Worm (Caenorhabditis elegans): ENCODE data around the gene fbxb-43.

fbxb-43 gene

ce11 chrII:1535931-1536330 lies at the start of gene fbxb-43:
TSS of gene fbxb-43 (plus strand) at chrII:1536231.
- no peak for TF ChIP-seq skn-1 (tag; optimal IDR thresholded peaks at IDR 0.05)
- TF ChIP-seq daf-19 (GFP tag; conservative IDR thresholded peaks at IDR 0.05): no peak
- no peak for TF ChIP-seq nhr-48 (tag; optimal IDR thresholded peaks at IDR 0.05)
- no peak for TF ChIP-seq aly-2 (tag; optimal IDR thresholded peaks at IDR 0.05)
- TF ChIP-seq mxl-2 (GFP tag; conservative IDR thresholded peaks at IDR 0.05): no peak
- TF ChIP-seq unc-62 (GFP tag; optimal IDR thresholded peaks at IDR 0.05 in 1 of 2): no peak
- no peak for TF ChIP-seq unc-62 (tag; optimal IDR thresholded peaks at IDR 0.05)
- TF ChIP-seq lin-13 (GFP tag; optimal IDR thresholded peaks at IDR 0.05): no peak
- TF ChIP-seq pqm-1 (tag; optimal IDR thresholded peaks at IDR 0.05): no peak
- no peak for TF ChIP-seq tra-1 (GFP tag; IDR thresholded peaks at IDR 0.05)
- TF ChIP-seq aha-1 (tag): no peak
- TF ChIP-seq R02D3.7 (tag; optimal IDR thresholded peaks at IDR 0.05): no peak
- no peak for TF ChIP-seq unc-130 (GFP tag; optimal IDR thresholded peaks at IDR 0.05)
- TF ChIP-seq lin-38 (GFP tag; IDR thresholded peaks at IDR 0.05): no peak
- TF ChIP-seq mdl-1 (tag; optimal IDR thresholded peaks at IDR 0.05): no peak

- no peak for TF ChIP-seq ceh-20 (GFP tag; IDR thresholded peaks at IDR 0.05)
- TF ChIP-seq aha-1 (tag): peak; percentile 90
These were observed 45.2 kb upstream of the fbxb-43 start for ce11 chrII:1490813-1491212.

DNA sequence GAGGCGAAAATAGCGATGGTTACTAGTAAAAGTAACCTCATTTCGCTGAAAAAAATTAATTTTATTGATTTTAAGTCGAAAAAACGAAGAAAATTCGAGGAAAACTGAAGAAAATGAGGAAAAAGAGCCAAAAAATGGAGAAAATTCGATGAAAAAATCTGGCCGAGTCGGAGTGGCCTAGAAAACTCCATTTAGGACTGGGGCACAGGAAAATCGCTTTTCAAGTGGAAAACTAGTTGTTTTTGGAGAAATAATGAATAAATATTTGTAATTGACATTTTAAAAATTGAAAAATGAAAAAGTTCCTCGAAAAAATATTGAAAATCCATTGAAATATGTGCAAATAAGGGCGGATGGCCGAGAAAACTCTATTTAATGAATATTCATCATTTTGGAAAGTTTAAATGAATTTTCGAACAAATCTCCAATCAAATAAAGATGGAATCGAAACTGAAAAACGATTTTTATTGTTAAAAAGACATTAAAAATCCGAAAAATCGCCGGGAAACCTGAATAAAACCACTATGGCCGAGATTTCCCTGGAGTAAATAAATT lies 35.7 kb upstream of the fbxb-43 start, which contains the start of gene emc-1:
Gene emc-1, minus strand, starts transcription at position 45 of the 555 bp plus-strand sequence.
- TF ChIP-seq nhr-41 (GFP tag; IDR thresholded peaks at IDR 0.05) (no peak), ceh-20 (GFP tag; IDR thresholded peaks at IDR 0.05) (no peak), zfp-3 (GFP tag; conservative IDR thresholded peaks at IDR 0.05) (no peak), ztf-11 (tag; optimal IDR thresholded peaks at IDR 0.05) (no peak), hif-1 (tag; optimal IDR thresholded peaks at IDR 0.05) (peak in 1 of 2 experiments; percentile 68), mes-2 (tag; optimal IDR thresholded peaks at IDR 0.05; ENCODE audit: poor library complexity, severe bottlenecking) (peak; percentile 59), mep-1 (tag; optimal IDR thresholded peaks at IDR 0.05) (no peak), F49E8.2 (tag; optimal IDR thresholded peaks at IDR 0.05; ENCODE audit: borderline replicate concordance) (no peak), hmg-1.1 (GFP tag; IDR thresholded peaks at IDR 0.05) (no peak)

DNA sequence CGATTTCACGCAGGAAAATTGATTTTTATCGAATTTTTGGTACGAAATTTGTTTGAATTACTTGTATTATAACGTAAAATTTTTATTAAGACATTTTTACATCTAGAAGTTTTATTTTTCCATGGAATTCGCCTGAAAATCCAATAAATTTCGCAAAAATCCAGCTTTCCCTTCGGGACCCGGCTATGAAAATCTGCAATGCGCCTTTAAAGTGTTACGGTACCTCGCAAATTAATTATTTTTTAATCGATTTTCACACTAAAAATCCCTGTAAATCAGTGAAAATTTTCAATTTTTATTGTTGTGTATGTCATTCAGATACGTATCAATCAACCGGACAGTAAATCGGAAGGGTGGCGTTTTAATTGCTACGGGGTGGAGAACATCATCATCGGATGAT lies 35.1 kb upstream of the fbxb-43 start:
- TF ChIP-seq daf-19 (GFP tag; conservative IDR thresholded peaks at IDR 0.05): no peak
- TF ChIP-seq tag-97 (GFP tag; IDR thresholded peaks at IDR 0.05): no peak
- no peak for TF ChIP-seq R02D3.7 (tag; optimal IDR thresholded peaks at IDR 0.05)
- TF ChIP-seq ces-1 (GFP tag; optimal IDR thresholded peaks at IDR 0.05): no peak
- TF ChIP-seq skn-1 (tag; optimal IDR thresholded peaks at IDR 0.05): no peak
- no peak for TF ChIP-seq nhr-42 (GFP tag; IDR thresholded peaks at IDR 0.05)
- no peak for TF ChIP-seq ztf-7 (tag; optimal IDR thresholded peaks at IDR 0.05)
- TF ChIP-seq nhr-11 (tag; optimal IDR thresholded peaks at IDR 0.05): no peak
- no peak for TF ChIP-seq ceh-20 (GFP tag; IDR thresholded peaks at IDR 0.05)
- no peak for TF ChIP-seq pha-4 (GFP tag; IDR thresholded peaks at IDR 0.05)
- TF ChIP-seq pha-4 (tag; optimal IDR thresholded peaks at IDR 0.05): no peak
- no peak for TF ChIP-seq dmd-8 (GFP tag; IDR thresholded peaks at IDR 0.05)

- TF ChIP-seq dmd-6 (GFP tag; IDR thresholded peaks at IDR 0.05) (peak; percentile 33; the same call in 1 of the 2 replicates), cey-2 (tag; optimal IDR thresholded peaks at IDR 0.05; ENCODE audit: borderline replicate concordance, insufficient read depth) (no peak), mep-1 (tag; optimal IDR thresholded peaks at IDR 0.05) (peak; percentile 40), mxl-2 (GFP tag; conservative IDR thresholded peaks at IDR 0.05) (no peak), hlh-11 (tag; optimal IDR thresholded peaks at IDR 0.05) (peak; percentile 63), dve-1 (tag; optimal IDR thresholded peaks at IDR 0.05; ENCODE audit: insufficient read depth) (peak; percentile 7), hmg-1.1 (GFP tag; IDR thresholded peaks at IDR 0.05) (peak; percentile 72), jun-1 (tag; optimal IDR thresholded peaks at IDR 0.05) (no peak), ztf-11 (tag; optimal IDR thresholded peaks at IDR 0.05) (no peak), lin-39 (tag; optimal IDR thresholded peaks at IDR 0.05) (no peak), rbr-2 (tag; optimal IDR thresholded peaks at IDR 0.05) (peak; percentile 33), ceh-20 (GFP tag; IDR thresholded peaks at IDR 0.05) (peak; percentile 57; the same call in 1 of the 2 replicates), lin-13 (GFP tag; optimal IDR thresholded peaks at IDR 0.05) (peak; percentile 2), hlh-30 (tag; optimal IDR thresholded peaks at IDR 0.05; ENCODE audit: insufficient read depth) (peak; percentile 74), sdz-12 (GFP tag; optimal IDR thresholded peaks at IDR 0.05) (no peak)
These were observed 34.2 kb upstream of the fbxb-43 start for ce11 chrII:1501614-1502355.

All from whole organism, L4 larva.